Fruit fly (Drosophila melanogaster) whole organism, embryonic: Measurements from ENCODE around the gene CG2961.

Experiments
- Abd-B ChIP-seq: fragments of 200-800 bp; sonication (Bioruptor generic); optimal IDR thresholded peaks from 2 replicates; lab custom pipeline; 2018; ENCODE audit warnings: missing biosample characterization, mild to moderate bottlenecking, missing genetic modification characterization, moderate library complexity
- BEAF-32 ChIP-seq: fragments of 200-800 bp; sonication (Bioruptor generic); optimal IDR thresholded peaks from 3 replicates; lab custom pipeline; 2017; ENCODE audit warnings: missing biosample characterization, missing genetic modification characterization, mild to moderate bottlenecking, moderate library complexity, missing genetic modification reagents
- C15 ChIP-seq: fragments of 200-800 bp; sonication (Bioruptor generic); IDR thresholded peaks from 3 replicates; pipeline ENCODE4 v1.3.6; 2022; ENCODE audit warnings: missing biosample characterization, missing genetic modification characterization
- CG10267 ChIP-seq: fragments of 200-800 bp; sonication (Bioruptor generic); optimal IDR thresholded peaks from 2 replicates; lab custom pipeline; 2018; ENCODE audit warnings: missing biosample characterization, mild to moderate bottlenecking, missing genetic modification characterization, moderate library complexity
- CG12659 ChIP-seq: fragments of 200-800 bp; sonication (Bioruptor generic); optimal IDR thresholded peaks from 3 replicates; lab custom pipeline; 2017; ENCODE audit warnings: mild to moderate bottlenecking, missing biosample characterization, missing genetic modification reagents, missing genetic modification characterization
- CG13287 ChIP-seq: fragments of 200-800 bp; sonication (Bioruptor generic); IDR thresholded peaks from 2 replicates; pipeline ENCODE4 v1.3.6; 2022; ENCODE audit warnings: missing biosample characterization, missing genetic modification characterization; ENCODE audit not compliant: partially characterized antibody
- CG17612 ChIP-seq: fragments of 200-800 bp; sonication (Bioruptor generic); IDR thresholded peaks from 2 replicates; pipeline ENCODE4 v1.3.6; 2022; ENCODE audit warnings: missing biosample characterization, missing genetic modification characterization
- CG2678 ChIP-seq: fragments of 200-800 bp; sonication (Bioruptor generic); optimal IDR thresholded peaks from 3 replicates; lab custom pipeline; 2019; ENCODE audit warnings: missing biosample characterization, mild to moderate bottlenecking, missing genetic modification characterization, moderate library complexity
- CG34224 ChIP-seq: fragments of 200-800 bp; sonication (Bioruptor generic); IDR thresholded peaks from 3 replicates; pipeline ENCODE4 v1.3.6; 2022; ENCODE audit warnings: missing biosample characterization, missing genetic modification characterization; ENCODE audit not compliant: partially characterized antibody
- CG3838 ChIP-seq: fragments of 200-800 bp; sonication (Bioruptor generic); optimal IDR thresholded peaks from 3 replicates; lab custom pipeline; 2016; ENCODE audit warnings: missing biosample characterization, missing genetic modification characterization
- CG4424 ChIP-seq: fragments of 200-800 bp; sonication (Bioruptor generic); optimal IDR thresholded peaks from 3 replicates; lab custom pipeline; 2016; ENCODE audit warnings: missing biosample characterization, missing genetic modification characterization
- CG4617 ChIP-seq: fragments of 200-800 bp; sonication (Bioruptor generic); optimal IDR thresholded peaks from 3 replicates; lab custom pipeline; 2016; ENCODE audit warnings: missing biosample characterization, missing genetic modification characterization, borderline replicate concordance
- CG6689 ChIP-seq: fragments of 200-800 bp; sonication (Bioruptor generic); IDR thresholded peaks from 2 replicates; pipeline ENCODE4 v1.3.6; 2022; ENCODE audit warnings: missing biosample characterization, missing genetic modification characterization
- CG6813 ChIP-seq: fragments of 200-800 bp; sonication (Bioruptor generic); optimal IDR thresholded peaks from 2 replicates; lab custom pipeline; 2017; ENCODE audit warnings: missing biosample characterization, missing genetic modification characterization, mild to moderate bottlenecking, moderate library complexity, missing genetic modification reagents
- CG7271 ChIP-seq: fragments of 200-800 bp; sonication (Bioruptor generic); optimal IDR thresholded peaks from 2 replicates; lab custom pipeline; 2018; ENCODE audit warnings: missing biosample characterization, mild to moderate bottlenecking, missing genetic modification characterization, moderate library complexity
- CoRest ChIP-seq: fragments of 200-800 bp; sonication (Bioruptor generic); optimal IDR thresholded peaks from 3 replicates; lab custom pipeline; 2018; ENCODE audit warnings: missing biosample characterization, mild to moderate bottlenecking, missing genetic modification characterization, moderate library complexity
- Dll ChIP-seq: fragments of 200-800 bp; sonication (Bioruptor generic); IDR thresholded peaks from 4 replicates; pipeline ENCODE4 v1.3.6; 2022; ENCODE audit warnings: missing biosample characterization, missing genetic modification characterization; ENCODE audit not compliant: partially characterized antibody
- Dref ChIP-seq: fragments of 200-800 bp; sonication (Bioruptor generic); IDR thresholded peaks from 2 replicates; pipeline ENCODE4 v1.3.6; 2022; ENCODE audit warnings: missing biosample characterization, missing genetic modification characterization
- E2f2 ChIP-seq: fragments of 200-800 bp; sonication (Bioruptor generic); IDR thresholded peaks from 2 replicates; pipeline ENCODE4 v1.3.6; 2022; ENCODE audit warnings: missing biosample characterization, missing genetic modification characterization
- Fer1 ChIP-seq: fragments of 200-800 bp; sonication (Bioruptor generic); optimal IDR thresholded peaks from 2 replicates; lab custom pipeline; 2017; ENCODE audit warnings: missing biosample characterization, mild to moderate bottlenecking, missing genetic modification characterization
- HLH4C ChIP-seq: fragments of 200-800 bp; sonication (Bioruptor generic); IDR thresholded peaks from 3 replicates; pipeline ENCODE4 v1.3.6; 2022; ENCODE audit warnings: missing biosample characterization, missing genetic modification characterization; ENCODE audit not compliant: partially characterized antibody
- HmgD ChIP-seq: fragments of 200-800 bp; sonication (Bioruptor generic); optimal IDR thresholded peaks from 3 replicates; lab custom pipeline; 2016; ENCODE audit warnings: missing biosample characterization, missing genetic modification characterization
- Kr ChIP-seq: fragments of 200-800 bp; sonication (Bioruptor generic); optimal IDR thresholded peaks from 2 replicates; lab custom pipeline; 2017; ENCODE audit warnings: missing biosample characterization, mild to moderate bottlenecking, missing genetic modification characterization
- MESR4 ChIP-seq: fragments of 200-800 bp; sonication (Bioruptor generic); optimal IDR thresholded peaks from 2 replicates; lab custom pipeline; 2018; ENCODE audit warnings: missing biosample characterization, mild to moderate bottlenecking, missing genetic modification characterization, moderate library complexity
- Med ChIP-seq: fragments of 200-800 bp; sonication (Bioruptor generic); peaks from one replicate; lab custom pipeline; 2016; ENCODE audit warnings: missing biosample characterization, missing genetic modification characterization, mild to moderate bottlenecking, inconsistent platforms, moderate library complexity
- NFAT ChIP-seq: fragments of 200-800 bp; sonication (Bioruptor generic); IDR thresholded peaks from 2 replicates; pipeline ENCODE4 v1.3.6; 2022; ENCODE audit warnings: missing biosample characterization, missing genetic modification characterization
- Opbp ChIP-seq: fragments of 200-800 bp; sonication (Bioruptor generic); IDR thresholded peaks from 3 replicates; pipeline ENCODE4 v1.3.6; 2022; ENCODE audit warnings: missing biosample characterization, missing genetic modification characterization; ENCODE audit not compliant: partially characterized antibody
- Scr ChIP-seq: fragments of 200-800 bp; sonication (Bioruptor generic); IDR thresholded peaks from 2 replicates; pipeline ENCODE4 v1.3.6; 2022; ENCODE audit warnings: missing biosample characterization, missing genetic modification characterization; ENCODE audit not compliant: partially characterized antibody
- Tbp ChIP-seq: fragments of >200 bp; optimal IDR thresholded peaks from 2 replicates; lab custom pipeline; 2018; ENCODE audit warnings: missing biosample characterization, missing genetic modification characterization
- YL-1 ChIP-seq: fragments of 200-800 bp; sonication (Bioruptor generic); optimal IDR thresholded peaks from 3 replicates; lab custom pipeline; 2017; ENCODE audit warnings: missing biosample characterization, mild to moderate bottlenecking, missing genetic modification characterization
- amos ChIP-seq: fragments of 200-800 bp; sonication (Bioruptor generic); IDR thresholded peaks from 2 replicates; pipeline ENCODE4 v1.3.6; 2022; ENCODE audit warnings: missing biosample characterization, missing genetic modification characterization; ENCODE audit not compliant: partially characterized antibody
- bbx ChIP-seq: fragments of 200-800 bp; sonication (Bioruptor generic); IDR thresholded peaks from 2 replicates; pipeline ENCODE4 v1.3.6; 2022; ENCODE audit warnings: missing biosample characterization, missing genetic modification characterization; ENCODE audit not compliant: partially characterized antibody
- chinmo ChIP-seq: fragments of 200-800 bp; sonication (Bioruptor generic); IDR thresholded peaks from 4 replicates; pipeline ENCODE4 v1.3.6; 2022; ENCODE audit warnings: missing biosample characterization, missing genetic modification characterization; ENCODE audit not compliant: partially characterized antibody
- crp ChIP-seq, 2 experiments: fragments of 200-800 bp; sonication (Bioruptor generic); optimal IDR thresholded peaks; 2 replicates in 1 of 2; 3 replicates in 1 of 2; lab custom pipeline; 2017; ENCODE audit warnings: missing biosample characterization in 2 of 2, missing genetic modification characterization in 2 of 2, mild to moderate bottlenecking in 1 of 2, moderate library complexity in 1 of 2
- cwo ChIP-seq: fragments of 200-800 bp; sonication (Bioruptor generic); optimal IDR thresholded peaks from 3 replicates; lab custom pipeline; 2017; ENCODE audit warnings: missing biosample characterization, missing genetic modification characterization, mild to moderate bottlenecking, moderate library complexity, missing genetic modification reagents
- hbn ChIP-seq: fragments of 200-800 bp; sonication (Bioruptor generic); IDR thresholded peaks from 2 replicates; pipeline ENCODE4 v1.3.6; 2022; ENCODE audit warnings: missing biosample characterization, missing genetic modification characterization; ENCODE audit not compliant: partially characterized antibody
- jumu ChIP-seq: fragments of 200-800 bp; sonication (Bioruptor generic); optimal IDR thresholded peaks from 3 replicates; lab custom pipeline; 2016; ENCODE audit warnings: missing biosample characterization, missing genetic modification characterization
- phol ChIP-seq: fragments of 200-800 bp; sonication (Bioruptor generic); optimal IDR thresholded peaks from 3 replicates; lab custom pipeline; 2018; ENCODE audit warnings: missing biosample characterization, mild to moderate bottlenecking, missing genetic modification characterization, moderate library complexity
- sd ChIP-seq: fragments of 200-800 bp; sonication (Bioruptor generic); optimal IDR thresholded peaks from 3 replicates; lab custom pipeline; 2018; ENCODE audit warnings: missing biosample characterization, mild to moderate bottlenecking, missing genetic modification characterization, moderate library complexity
- sna ChIP-seq: fragments of 200-800 bp; sonication (Bioruptor generic); IDR thresholded peaks from 2 replicates; pipeline ENCODE4 v1.3.6; 2022; ENCODE audit warnings: missing biosample characterization, missing genetic modification characterization; ENCODE audit not compliant: partially characterized antibody
- sqz ChIP-seq: fragments of 200-800 bp; sonication (Bioruptor generic); optimal IDR thresholded peaks from 3 replicates; lab custom pipeline; 2018; ENCODE audit warnings: missing biosample characterization, mild to moderate bottlenecking, missing genetic modification characterization
- sug ChIP-seq: fragments of 200-800 bp; optimal IDR thresholded peaks from 2 replicates; lab custom pipeline; 2019; ENCODE audit warnings: missing biosample characterization, mild to moderate bottlenecking, missing genetic modification characterization, moderate library complexity
- ttk ChIP-seq: fragments of 200-800 bp; sonication (Bioruptor generic); IDR thresholded peaks from 2 replicates; pipeline ENCODE4 v2.1.2; 2022; ENCODE audit warnings: missing biosample characterization, missing genetic modification characterization
- unc-4 ChIP-seq: fragments of 200-800 bp; sonication (Bioruptor generic); IDR thresholded peaks from 2 replicates; pipeline ENCODE4 v1.3.6; 2022; ENCODE audit warnings: missing biosample characterization, missing genetic modification characterization; ENCODE audit not compliant: partially characterized antibody
- vnd ChIP-seq: fragments of 200-800 bp; sonication (Bioruptor generic); IDR thresholded peaks from 3 replicates; pipeline ENCODE4 v1.3.6; 2022; ENCODE audit warnings: missing biosample characterization, missing genetic modification characterization; ENCODE audit not compliant: partially characterized antibody
- vvl ChIP-seq: fragments of 200-800 bp; sonication (Bioruptor generic); IDR thresholded peaks from 2 replicates; pipeline ENCODE4 v1.3.6; 2022; ENCODE audit warnings: missing biosample characterization, missing genetic modification characterization
- zfh2 ChIP-seq: fragments of 200-800 bp; sonication (Bioruptor generic); optimal IDR thresholded peaks from 2 replicates; lab custom pipeline; 2016; ENCODE audit warnings: missing biosample characterization, missing genetic modification characterization

CG2961 gene

dm6 chrX:10219955-10220354 is 12.9 kb downstream of the CG2961 start, which contains the start of gene CG34408 (continued):
- TF ChIP-seq Dll: peak; percentile 46; the same call in 2 of the 4 replicates
- no peak for TF ChIP-seq Abd-B
- TF ChIP-seq CG3838 (GFP tag; lab: Kevin White, UChicago): no peak
- TF ChIP-seq vnd: no peak
- no peak for TF ChIP-seq CG7271
- TF ChIP-seq CoRest (tag; lab: Kevin White, UChicago): peak; percentile 11
- peak; percentile 69 for TF ChIP-seq MESR4
- TF ChIP-seq NFAT (GFP tag; lab: Robert Waterston, UW): no peak
- no peak for TF ChIP-seq zfh2 (GFP tag; lab: Kevin White, UChicago)
- TF ChIP-seq BEAF-32 (GFP tag; lab: Kevin White, UChicago): peak; percentile 49
- 0 out of 4 replicates have a peak, but pooled peaks have one; percentile 8 for TF ChIP-seq chinmo (GFP tag; lab: Robert Waterston, UW)
- no peak for TF ChIP-seq sug (tag; lab: Kevin White, UChicago)
- TF ChIP-seq CG13287: peak; percentile 62
- peak; percentile 72 for TF ChIP-seq Dref (GFP tag; lab: Robert Waterston, UW)
- no peak for TF ChIP-seq CG4424 (GFP tag; lab: Kevin White, UChicago)
- peak; percentile 3 for TF ChIP-seq CG12659 (GFP tag; lab: Kevin White, UChicago)
- TF ChIP-seq YL-1 (GFP tag; lab: Kevin White, UChicago): peak; percentile 83
- TF ChIP-seq C15 (GFP tag; lab: Robert Waterston, UW): no peak
- no peak for TF ChIP-seq CG6813
- peak; percentile 90 for TF ChIP-seq CG10267 (tag; lab: Kevin White, UChicago)
- TF ChIP-seq Med (GFP tag; lab: Kevin White, UChicago): peak; percentile 43
- TF ChIP-seq Scr (GFP tag; lab: Robert Waterston, UW): peak; percentile 20; the same call in 1 of the 2 replicates
- peak; percentile 48 for TF ChIP-seq phol (tag; lab: Kevin White, UChicago)
- no peak for TF ChIP-seq HmgD (GFP tag; lab: Kevin White, UChicago)
- TF ChIP-seq crp (GFP tag; optimal IDR thresholded peaks at IDR 0.05; lab: Kevin White, UChicago): peak; percentile 17 to 83
- 0 out of 2 replicates have a peak, but pooled peaks have one; percentile 40 for TF ChIP-seq sna (GFP tag; lab: Robert Waterston, UW)
- TF ChIP-seq Kr (GFP tag; lab: Kevin White, UChicago): no peak
- TF ChIP-seq unc-4: peak; percentile 54
- no peak for TF ChIP-seq CG17612
- no peak for TF ChIP-seq CG2678 (tag; lab: Kevin White, UChicago)
- peak; percentile 80 for TF ChIP-seq sqz (GFP tag; lab: Kevin White, UChicago)
- no peak for TF ChIP-seq ttk
- TF ChIP-seq amos (GFP tag; lab: Robert Waterston, UW): peak; percentile 44; the same call in 1 of the 2 replicates
- TF ChIP-seq CG6689 (GFP tag; lab: Robert Waterston, UW): no peak
- no peak for TF ChIP-seq cwo
- peak; percentile 33; the same call in 1 of the 3 replicates for TF ChIP-seq Opbp (GFP tag; lab: Robert Waterston, UW)
- TF ChIP-seq hbn: peak; percentile 34; the same call in 1 of the 2 replicates
- TF ChIP-seq jumu (GFP tag; lab: Kevin White, UChicago): no peak
- peak; percentile 42; the same call in 1 of the 2 replicates for TF ChIP-seq E2f2 (GFP tag; lab: Robert Waterston, UW)
- no peak for TF ChIP-seq Fer1 (GFP tag; lab: Kevin White, UChicago)
- peak; percentile 65 for TF ChIP-seq sd (tag; lab: Kevin White, UChicago)
- peak; percentile 48; the same call in 1 of the 2 replicates for TF ChIP-seq bbx (GFP tag; lab: Robert Waterston, UW)
- no peak for TF ChIP-seq Tbp (GFP tag; lab: Kevin White, UChicago)
- TF ChIP-seq CG34224 (GFP tag; lab: Robert Waterston, UW): 0 out of 3 replicates have a peak, but pooled peaks have one; percentile 52
- peak; percentile 11 for TF ChIP-seq CG4617 (GFP tag; lab: Kevin White, UChicago)
- 0 out of 2 replicates have a peak, but pooled peaks have one; percentile 42 for TF ChIP-seq vvl
- peak; percentile 42; the same call in 2 of the 3 replicates for TF ChIP-seq HLH4C
